Worm (Caenorhabditis elegans) whole organism, L3 larva: ENCODE measurements around the gene C06E2.1.

Source experiments
- aly-2 ChIP-seq: fragments of 150-350 bp; optimal IDR thresholded peaks from 2 replicates; lab custom pipeline; 2014; ENCODE audit warnings: missing biosample characterization, missing genetic modification characterization
- ceh-16 ChIP-seq: sonication (generic microtip); optimal IDR thresholded peaks from 2 replicates; lab custom pipeline; 2017; ENCODE audit warnings: missing biosample characterization, missing genetic modification characterization
- ceh-28 ChIP-seq: fragments of 150-350 bp; optimal IDR thresholded peaks from 2 replicates; lab custom pipeline; 2014; ENCODE audit warnings: missing biosample characterization, missing genetic modification reagents, missing genetic modification characterization
- daf-12 ChIP-seq: fragments of 150-350 bp; optimal IDR thresholded peaks from 2 replicates; lab custom pipeline; 2014; ENCODE audit warnings: missing biosample characterization, missing genetic modification reagents, missing genetic modification characterization
- egl-5 ChIP-seq: fragments of 150-350 bp; optimal IDR thresholded peaks from 2 replicates; lab custom pipeline; 2017; ENCODE audit warnings: missing biosample characterization, missing genetic modification reagents, missing genetic modification characterization, inconsistent platforms
- elt-2 ChIP-seq: sonication (generic microtip); optimal IDR thresholded peaks from 2 replicates; lab custom pipeline; 2016; ENCODE audit warnings: missing genetic modification reagents, mild to moderate bottlenecking, missing genetic modification characterization, missing compliant biosample characterization
- fos-1 ChIP-seq: fragments of 150-350 bp; optimal IDR thresholded peaks from 2 replicates; lab custom pipeline; 2014; ENCODE audit warnings: missing biosample characterization, missing genetic modification characterization
- jun-1 ChIP-seq: fragments of 150-350 bp; optimal IDR thresholded peaks from 2 replicates; lab custom pipeline; 2014; ENCODE audit warnings: missing biosample characterization, missing genetic modification reagents, missing genetic modification characterization
- lin-15B ChIP-seq: fragments of 150-350 bp; optimal IDR thresholded peaks from 2 replicates; lab custom pipeline; 2014; ENCODE audit warnings: missing biosample characterization, missing genetic modification characterization
- lin-39 ChIP-seq: fragments of 150-350 bp; optimal IDR thresholded peaks from 2 replicates; lab custom pipeline; 2018; ENCODE audit warnings: missing biosample characterization, missing genetic modification reagents, missing genetic modification characterization
- lsy-12 ChIP-seq: sonication (generic microtip); optimal IDR thresholded peaks from 2 replicates; lab custom pipeline; 2016; ENCODE audit warnings: mild to moderate bottlenecking, missing genetic modification characterization, missing compliant biosample characterization
- mml-1 ChIP-seq: fragments of 150-350 bp; sonication (generic microtip); optimal IDR thresholded peaks from 3 replicates; lab custom pipeline; 2014; ENCODE audit warnings: missing biosample characterization, missing genetic modification characterization
- nhr-11 ChIP-seq: fragments of 150-350 bp; optimal IDR thresholded peaks from 2 replicates; lab custom pipeline; 2014; ENCODE audit warnings: missing biosample characterization, missing genetic modification characterization
- nhr-237 ChIP-seq: fragments of 150-350 bp; optimal IDR thresholded peaks from 2 replicates; lab custom pipeline; 2014; ENCODE audit warnings: missing biosample characterization, missing genetic modification characterization
- nhr-43 ChIP-seq: sonication (generic microtip); optimal IDR thresholded peaks from 2 replicates; lab custom pipeline; 2016; ENCODE audit warnings: mild to moderate bottlenecking, missing genetic modification characterization, missing compliant biosample characterization; ENCODE audit not compliant: poor library complexity, severe bottlenecking
- nhr-67 ChIP-seq: fragments of 150-350 bp; optimal IDR thresholded peaks from 2 replicates; lab custom pipeline; 2014; ENCODE audit warnings: missing biosample characterization, missing genetic modification characterization
- nhr-77 ChIP-seq: fragments of 150-350 bp; optimal IDR thresholded peaks from 2 replicates; lab custom pipeline; 2014; ENCODE audit warnings: missing biosample characterization, missing genetic modification characterization
- pha-4 ChIP-seq: fragments of 150-350 bp; optimal IDR thresholded peaks from 2 replicates; lab custom pipeline; 2014; ENCODE audit warnings: missing biosample characterization, missing genetic modification reagents, missing genetic modification characterization
- pqm-1 ChIP-seq: fragments of 150-350 bp; optimal IDR thresholded peaks from 2 replicates; lab custom pipeline; 2017; ENCODE audit warnings: missing biosample characterization, missing genetic modification characterization, inconsistent platforms
- skn-1 ChIP-seq: fragments of 150-350 bp; optimal IDR thresholded peaks from 2 replicates; lab custom pipeline; 2014; ENCODE audit warnings: missing biosample characterization, missing genetic modification characterization

Gene C06E2.1

ce11 chrX:8835887-8836348, 38.7 kb downstream of the C06E2.1 start, which contains the start of gene C28G1.2 (continued):
- no peak for TF ChIP-seq aly-2 (tag; lab: Kevin White, UChicago)
- peak; percentile 53 for TF ChIP-seq pqm-1
- no peak for TF ChIP-seq fos-1 (tag; lab: Kevin White, UChicago)
- peak; percentile 68 for TF ChIP-seq nhr-11 (tag; lab: Kevin White, UChicago)
- peak; percentile 89 for TF ChIP-seq pha-4 (tag; lab: Kevin White, UChicago)
- peak; percentile 40 for TF ChIP-seq elt-2 (tag; lab: Kevin White, UChicago)
- peak; percentile 94 for TF ChIP-seq lsy-12 (tag; lab: Kevin White, UChicago)
- peak; percentile 74 for TF ChIP-seq nhr-77 (tag; lab: Kevin White, UChicago)
- no peak for TF ChIP-seq nhr-237 (tag; lab: Kevin White, UChicago)
- no peak for TF ChIP-seq nhr-67 (tag; lab: Kevin White, UChicago)
- TF ChIP-seq skn-1 (tag; lab: Kevin White, UChicago) = peak; percentile 85
- TF ChIP-seq lin-15B (tag; lab: Kevin White, UChicago) = peak; percentile 76
- peak; percentile 22 for TF ChIP-seq ceh-16 (tag; lab: Kevin White, UChicago)
- TF ChIP-seq egl-5 (tag; lab: Kevin White, UChicago) = peak; percentile 77
- TF ChIP-seq ceh-28 (tag; lab: Kevin White, UChicago) = peak; percentile 93
- TF ChIP-seq daf-12 = no peak
- TF ChIP-seq lin-39 (tag; lab: Kevin White, UChicago) = peak; percentile 87

- no peak for TF ChIP-seq mml-1 (tag; lab: Kevin White, UChicago)
- TF ChIP-seq pqm-1 = peak; percentile 14
- TF ChIP-seq elt-2 (tag; lab: Kevin White, UChicago) = peak; percentile 61
Measured at ce11 chrX:8835405-8835804, 39.2 kb downstream of the C06E2.1 start, which contains the start of gene sec-15. sec-15 (minus strand) TSS chrX:8835715.

ce11 chrX:8831162-8831561, 43.5 kb downstream of the C06E2.1 start, which contains the start of gene C28G1.6:
C28G1.6 (minus strand) TSS chrX:8831262.
- TF ChIP-seq elt-2 (tag; lab: Kevin White, UChicago) (peak; percentile 54), aly-2 (tag; lab: Kevin White, UChicago) (no peak), pha-4 (tag; lab: Kevin White, UChicago) (peak; percentile 22)

- TF ChIP-seq elt-2 (tag; lab: Kevin White, UChicago) (peak; percentile 30), nhr-43 (tag; lab: Kevin White, UChicago) (no peak)
Measured at ce11 chrX:8828365-8828764, 46.3 kb downstream of the C06E2.1 start, which contains the start of gene rcs-1. rcs-1 (minus strand) TSS chrX:8828540.

- peak; percentile 88 for TF ChIP-seq pqm-1
- TF ChIP-seq elt-2 (tag; lab: Kevin White, UChicago) = peak; percentile 95
- peak; percentile 78 for TF ChIP-seq jun-1 (tag; lab: Kevin White, UChicago)
- TF ChIP-seq pha-4 (tag; lab: Kevin White, UChicago) = no peak
- TF ChIP-seq, all 47 proteins: peak for 3
Measured at ce11 chrX:8824437-8824836, 50.2 kb downstream of the C06E2.1 start, which contains the start of gene ifd-1. ifd-1 (minus strand) TSS chrX:8824448.
